Fruit fly (Drosophila melanogaster) whole organism, embryonic: Measurements from ENCODE around the gene CG13842.

ENCODE experiments used
- Adf1 ChIP-seq: fragments of 200-800 bp; sonication (Bioruptor generic); IDR thresholded peaks from 2 replicates; pipeline ENCODE4 v1.3.6; 2022; ENCODE audit warnings: missing biosample characterization, missing genetic modification characterization
- Asciz ChIP-seq: fragments of 200-800 bp; sonication (Bioruptor generic); optimal IDR thresholded peaks from 2 replicates; lab custom pipeline; 2017; ENCODE audit warnings: missing biosample characterization, mild to moderate bottlenecking, missing genetic modification characterization, missing genetic modification reagents
- CG10462 ChIP-seq: fragments of 200-800 bp; sonication (Bioruptor generic); optimal IDR thresholded peaks from 2 replicates; lab custom pipeline; 2016; ENCODE audit warnings: missing biosample characterization, missing genetic modification characterization
- CG12236 ChIP-seq: fragments of 200-800 bp; sonication (Bioruptor generic); optimal IDR thresholded peaks from 2 replicates; lab custom pipeline; 2016; ENCODE audit warnings: missing biosample characterization, missing genetic modification characterization
- CG12659 ChIP-seq: fragments of 200-800 bp; sonication (Bioruptor generic); optimal IDR thresholded peaks from 3 replicates; lab custom pipeline; 2017; ENCODE audit warnings: mild to moderate bottlenecking, missing biosample characterization, missing genetic modification reagents, missing genetic modification characterization
- CG13296 ChIP-seq: fragments of 200-800 bp; sonication (Bioruptor generic); optimal IDR thresholded peaks from 3 replicates; lab custom pipeline; 2018; ENCODE audit warnings: missing biosample characterization, mild to moderate bottlenecking, missing genetic modification characterization
- CG18476 ChIP-seq: fragments of 200-800 bp; sonication (Bioruptor generic); optimal IDR thresholded peaks from 2 replicates; lab custom pipeline; 2016; ENCODE audit warnings: missing biosample characterization, mild to moderate bottlenecking, missing genetic modification characterization
- CG2129 ChIP-seq: fragments of 200-800 bp; sonication (Bioruptor generic); IDR thresholded peaks from 2 replicates; pipeline ENCODE4 v1.3.6; 2022; ENCODE audit warnings: missing biosample characterization, missing genetic modification characterization; ENCODE audit not compliant: partially characterized antibody
- CG2875 ChIP-seq: fragments of 200-800 bp; sonication (Bioruptor generic); optimal IDR thresholded peaks from 2 replicates; lab custom pipeline; 2017; ENCODE audit warnings: missing biosample characterization, mild to moderate bottlenecking, missing genetic modification characterization, missing genetic modification reagents
- CG33557 ChIP-seq: fragments of 200-800 bp; sonication (Bioruptor generic); optimal IDR thresholded peaks from 2 replicates; lab custom pipeline; 2019; ENCODE audit warnings: missing biosample characterization, mild to moderate bottlenecking, missing genetic modification characterization, moderate library complexity
- CG6854 ChIP-seq: fragments of 200-800 bp; sonication (Bioruptor generic); optimal IDR thresholded peaks from 3 replicates; lab custom pipeline; 2017; ENCODE audit warnings: missing biosample characterization, mild to moderate bottlenecking, missing genetic modification characterization
- CG8089 ChIP-seq: fragments of 200-800 bp; sonication (Bioruptor generic); optimal IDR thresholded peaks from 3 replicates; lab custom pipeline; 2016; ENCODE audit warnings: missing biosample characterization, missing genetic modification characterization
- CG8765 ChIP-seq: fragments of 200-800 bp; sonication (Bioruptor generic); IDR thresholded peaks from 2 replicates; pipeline ENCODE4 v1.3.6; 2022; ENCODE audit warnings: missing biosample characterization, missing genetic modification characterization
- CG9876 ChIP-seq: fragments of 200-800 bp; sonication (Bioruptor generic); optimal IDR thresholded peaks from 2 replicates; lab custom pipeline; 2016; ENCODE audit warnings: missing biosample characterization, missing genetic modification characterization
- CHES-1-like ChIP-seq: fragments of 200-800 bp; sonication (Bioruptor generic); optimal IDR thresholded peaks from 2 replicates; lab custom pipeline; 2016; ENCODE audit warnings: missing biosample characterization, missing genetic modification characterization
- Dfd ChIP-seq, 2 experiments: fragments of >200 bp; optimal IDR thresholded peaks; 2 replicates each; lab custom pipeline; 2017; ENCODE audit warnings: missing biosample characterization in 2 of 2, missing genetic modification characterization in 2 of 2
- E2f2 ChIP-seq: fragments of 200-800 bp; sonication (Bioruptor generic); IDR thresholded peaks from 2 replicates; pipeline ENCODE4 v1.3.6; 2022; ENCODE audit warnings: missing biosample characterization, missing genetic modification characterization
- Fer3 ChIP-seq: fragments of 200-800 bp; sonication (Bioruptor generic); optimal IDR thresholded peaks from 2 replicates; lab custom pipeline; 2018; ENCODE audit warnings: missing biosample characterization, mild to moderate bottlenecking, missing genetic modification characterization, moderate library complexity
- Hey ChIP-seq: fragments of 200-800 bp; sonication (Bioruptor generic); optimal IDR thresholded peaks from 3 replicates; lab custom pipeline; 2018; ENCODE audit warnings: missing biosample characterization, mild to moderate bottlenecking, missing genetic modification characterization
- Hr3 ChIP-seq: fragments of 200-800 bp; sonication (Bioruptor generic); optimal IDR thresholded peaks from 3 replicates; lab custom pipeline; 2016; ENCODE audit warnings: missing biosample characterization, missing genetic modification characterization
- Kr ChIP-seq: fragments of 200-800 bp; sonication (Bioruptor generic); optimal IDR thresholded peaks from 2 replicates; lab custom pipeline; 2017; ENCODE audit warnings: missing biosample characterization, mild to moderate bottlenecking, missing genetic modification characterization
- Nf-YA ChIP-seq: fragments of 200-800 bp; sonication (Bioruptor generic); IDR thresholded peaks from 2 replicates; pipeline ENCODE4 v1.3.6; 2022; ENCODE audit warnings: missing biosample characterization, missing genetic modification characterization
- Six4 ChIP-seq: fragments of 200-800 bp; sonication (Bioruptor generic); optimal IDR thresholded peaks from 2 replicates; lab custom pipeline; 2016; ENCODE audit warnings: missing biosample characterization, missing genetic modification characterization
- ac ChIP-seq: fragments of 200-800 bp; sonication (Bioruptor generic); optimal IDR thresholded peaks from 3 replicates; lab custom pipeline; 2017; ENCODE audit warnings: missing biosample characterization, mild to moderate bottlenecking, missing genetic modification characterization
- ap ChIP-seq: fragments of 200-800 bp; sonication (Bioruptor generic); IDR thresholded peaks from 2 replicates; pipeline ENCODE4 v1.3.6; 2022; ENCODE audit warnings: missing biosample characterization, missing genetic modification characterization
- ase ChIP-seq: fragments of 200-800 bp; sonication (Bioruptor generic); IDR thresholded peaks from 3 replicates; pipeline ENCODE4 v1.3.6; 2022; ENCODE audit warnings: missing biosample characterization, missing genetic modification characterization
- bowl ChIP-seq: fragments of 200-800 bp; sonication (Bioruptor generic); IDR thresholded peaks from 2 replicates; pipeline ENCODE4 v1.3.6; 2022; ENCODE audit warnings: missing biosample characterization, missing genetic modification characterization
- btn ChIP-seq: fragments of 200-800 bp; sonication (Bioruptor generic); optimal IDR thresholded peaks from 2 replicates; lab custom pipeline; 2016; ENCODE audit warnings: missing biosample characterization, missing genetic modification characterization
- chm ChIP-seq: fragments of 200-800 bp; sonication (Bioruptor generic); IDR thresholded peaks from 2 replicates; pipeline ENCODE4 v1.3.6; 2022; ENCODE audit warnings: missing biosample characterization, missing genetic modification characterization
- eve ChIP-seq, 2 experiments: fragments of >200 bp; optimal IDR thresholded peaks; 2 replicates each; lab custom pipeline; 2017; ENCODE audit warnings: missing biosample characterization in 2 of 2, missing genetic modification characterization in 2 of 2
- fd96Cb ChIP-seq: fragments of 200-800 bp; sonication (Bioruptor generic); optimal IDR thresholded peaks from 2 replicates; lab custom pipeline; 2018; ENCODE audit warnings: missing biosample characterization, mild to moderate bottlenecking, missing genetic modification characterization, moderate library complexity
- ftz-f1 ChIP-seq: fragments of 200-800 bp; sonication (Bioruptor generic); optimal IDR thresholded peaks from 2 replicates; lab custom pipeline; 2016; ENCODE audit warnings: missing biosample characterization, missing genetic modification characterization
- gce ChIP-seq: fragments of 200-800 bp; sonication (Bioruptor generic); IDR thresholded peaks from 3 replicates; pipeline ENCODE4 v1.3.6; 2022; ENCODE audit warnings: missing biosample characterization, missing genetic modification characterization
- gcm ChIP-seq: fragments of 200-800 bp; sonication (Bioruptor generic); optimal IDR thresholded peaks from 2 replicates; lab custom pipeline; 2019; ENCODE audit warnings: missing biosample characterization, mild to moderate bottlenecking, missing genetic modification characterization, moderate library complexity
- gem ChIP-seq: fragments of 200-800 bp; sonication (Bioruptor generic); optimal IDR thresholded peaks from 2 replicates; lab custom pipeline; 2019; ENCODE audit warnings: missing biosample characterization, mild to moderate bottlenecking, missing genetic modification characterization, moderate library complexity
- grn ChIP-seq: fragments of 200-800 bp; sonication (Bioruptor generic); optimal IDR thresholded peaks from 3 replicates; lab custom pipeline; 2017; ENCODE audit warnings: missing biosample characterization, missing genetic modification characterization
- hbn ChIP-seq: fragments of 200-800 bp; sonication (Bioruptor generic); IDR thresholded peaks from 2 replicates; pipeline ENCODE4 v1.3.6; 2022; ENCODE audit warnings: missing biosample characterization, missing genetic modification characterization; ENCODE audit not compliant: partially characterized antibody
- insv ChIP-seq, 2 experiments: fragments of 200-800 bp; sonication (Bioruptor generic); optimal IDR thresholded peaks; 3 replicates each; lab custom pipeline; 2016 to 2018; ENCODE audit warnings: missing biosample characterization in 2 of 2, missing genetic modification characterization in 2 of 2
- inv ChIP-seq: fragments of 200-800 bp; sonication (Bioruptor generic); IDR thresholded peaks from 2 replicates; pipeline ENCODE4 v1.3.6; 2022; ENCODE audit warnings: missing biosample characterization, missing genetic modification characterization; ENCODE audit not compliant: partially characterized antibody
- jigr1 ChIP-seq: fragments of 200-800 bp; sonication (Bioruptor generic); IDR thresholded peaks from 3 replicates; pipeline ENCODE4 v1.3.6; 2022; ENCODE audit warnings: missing biosample characterization, missing genetic modification characterization
- lov ChIP-seq, 2 experiments: fragments of 200-800 bp in 1 of 2; fragments of >200 bp in 1 of 2; sonication (Bioruptor generic) in 1 of 2; IDR thresholded peaks in 1 of 2; optimal IDR thresholded peaks in 1 of 2; 2 replicates in 1 of 2; 3 replicates in 1 of 2; pipeline versions ENCODE4 v1.3.6 to Lab custom; 2017 to 2022; ENCODE audit warnings: missing biosample characterization in 1 of 2, missing genetic modification characterization in 1 of 2
- maf-S ChIP-seq: fragments of 200-800 bp; sonication (Bioruptor generic); optimal IDR thresholded peaks from 2 replicates; lab custom pipeline; 2016; ENCODE audit warnings: missing biosample characterization, missing genetic modification characterization
- mam ChIP-seq: fragments of 200-800 bp; sonication (Bioruptor generic); optimal IDR thresholded peaks from 3 replicates; lab custom pipeline; 2016; ENCODE audit warnings: missing biosample characterization, missing genetic modification characterization
- nerfin-1 ChIP-seq: fragments of 200-800 bp; sonication (Bioruptor generic); optimal IDR thresholded peaks from 3 replicates; lab custom pipeline; 2019; ENCODE audit warnings: missing biosample characterization, mild to moderate bottlenecking, missing genetic modification characterization, moderate library complexity
- pb ChIP-seq: fragments of 200-800 bp; sonication (Bioruptor generic); optimal IDR thresholded peaks from 3 replicates; lab custom pipeline; 2016; ENCODE audit warnings: missing biosample characterization, missing genetic modification characterization
- peb ChIP-seq: fragments of 200-800 bp; sonication (Bioruptor generic); IDR thresholded peaks from 2 replicates; pipeline ENCODE4 v1.3.6; 2022; ENCODE audit warnings: missing biosample characterization, missing genetic modification characterization
- repo ChIP-seq: fragments of 200-800 bp; sonication (Bioruptor generic); optimal IDR thresholded peaks from 2 replicates; lab custom pipeline; 2016; ENCODE audit warnings: missing biosample characterization, missing genetic modification characterization
- slou ChIP-seq: fragments of 200-800 bp; sonication (Bioruptor generic); optimal IDR thresholded peaks from 3 replicates; lab custom pipeline; 2016; ENCODE audit warnings: missing biosample characterization, missing genetic modification characterization
- sna ChIP-seq: fragments of 200-800 bp; sonication (Bioruptor generic); IDR thresholded peaks from 2 replicates; pipeline ENCODE4 v1.3.6; 2022; ENCODE audit warnings: missing biosample characterization, missing genetic modification characterization; ENCODE audit not compliant: partially characterized antibody

Gene CG13842

dm6 chr3R:22667284-22667958 lies 39.7 kb downstream of the CG13842 start (continued):
- peak; percentile 83 for TF ChIP-seq Six4
- TF ChIP-seq Kr (GFP tag; lab: Kevin White, UChicago), result no peak
- peak; percentile 51 for TF ChIP-seq mam
- peak; percentile 81 for TF ChIP-seq Fer3 (tag; lab: Kevin White, UChicago)
- peak; percentile 62 for TF ChIP-seq gcm (GFP tag; lab: Kevin White, UChicago)
- TF ChIP-seq insv (GFP tag; optimal IDR thresholded peaks at IDR 0.05; lab: Kevin White, UChicago), result no peak
- peak; percentile 38 for TF ChIP-seq CG12236 (GFP tag; lab: Kevin White, UChicago)
- peak; percentile 57 for TF ChIP-seq CG8089 (GFP tag; lab: Kevin White, UChicago)
- TF ChIP-seq CG12659 (GFP tag; lab: Kevin White, UChicago), result peak; percentile 62
- TF ChIP-seq CG13296 (GFP tag; lab: Kevin White, UChicago), result peak; percentile 68
- no peak for TF ChIP-seq CG2129
- TF ChIP-seq inv (GFP tag; lab: Robert Waterston, UW), result no peak
- peak; percentile 30 for TF ChIP-seq pb (GFP tag; lab: Kevin White, UChicago)
- TF ChIP-seq ac (GFP tag; lab: Kevin White, UChicago), result no peak
- TF ChIP-seq slou (GFP tag; lab: Kevin White, UChicago), result peak; percentile 49
- TF ChIP-seq CG8765 (GFP tag; lab: Robert Waterston, UW), result no peak; the same call in 1 of the 2 replicates
- peak; percentile 62 for TF ChIP-seq CG10462
- TF ChIP-seq maf-S, result peak; percentile 13
- no peak for TF ChIP-seq gce (GFP tag; lab: Robert Waterston, UW)
- peak; percentile 90 for TF ChIP-seq Asciz (GFP tag; lab: Kevin White, UChicago)
- no peak for TF ChIP-seq btn (GFP tag; lab: Kevin White, UChicago)
- no peak for TF ChIP-seq sna (GFP tag; lab: Robert Waterston, UW)
- TF ChIP-seq CG2875, result peak; percentile 65
- peak; percentile 64 for TF ChIP-seq Hr3 (GFP tag; lab: Kevin White, UChicago)
- peak; percentile 93 for TF ChIP-seq nerfin-1 (tag; lab: Kevin White, UChicago)
- TF ChIP-seq peb (GFP tag; lab: Robert Waterston, UW), result peak; percentile 50; the same call in 1 of the 2 replicates
- TF ChIP-seq jigr1 (GFP tag; lab: Robert Waterston, UW), result peak; percentile 61; the same call in 1 of the 3 replicates
- TF ChIP-seq lov (optimal IDR thresholded peaks at IDR 0.05; lab: Kevin White, UChicago), result no peak
- TF ChIP-seq lov (GFP tag; IDR thresholded peaks at IDR 0.05; lab: Robert Waterston, UW), result no peak
- peak; percentile 23 for TF ChIP-seq CHES-1-like (GFP tag; lab: Kevin White, UChicago)
- TF ChIP-seq bowl (GFP tag; lab: Robert Waterston, UW), result 0 out of 2 replicates have a peak, but pooled peaks have one; percentile 43
- TF ChIP-seq chm (GFP tag; lab: Robert Waterston, UW), result 0 out of 2 replicates have a peak, but pooled peaks have one; percentile 25
- TF ChIP-seq Adf1 (GFP tag; lab: Robert Waterston, UW), result no peak
- peak; percentile 61; the same call in 1 of the 2 replicates for TF ChIP-seq ap (GFP tag; lab: Robert Waterston, UW)
- TF ChIP-seq eve (GFP tag; optimal IDR thresholded peaks at IDR 0.05; lab: Kevin White, UChicago), result peak in 1 of 2 experiments; percentile 92
- TF ChIP-seq CG9876 (GFP tag; lab: Kevin White, UChicago), result peak; percentile 28
- peak; percentile 2 for TF ChIP-seq repo (GFP tag; lab: Kevin White, UChicago)
- peak; percentile 94 for TF ChIP-seq fd96Cb
- peak; percentile 64 for TF ChIP-seq Nf-YA (GFP tag; lab: Robert Waterston, UW)
- TF ChIP-seq Dfd (GFP tag; optimal IDR thresholded peaks at IDR 0.05; lab: Kevin White, UChicago), result no peak
- no peak for TF ChIP-seq hbn
- peak; percentile 5 for TF ChIP-seq grn (GFP tag; lab: Kevin White, UChicago)
- peak; percentile 65; the same call in 1 of the 3 replicates for TF ChIP-seq ase (GFP tag; lab: Robert Waterston, UW)
- TF ChIP-seq CG18476 (GFP tag; lab: Kevin White, UChicago), result peak; percentile 66
- TF ChIP-seq ftz-f1, result no peak
- TF ChIP-seq gem, result peak; percentile 93
- TF ChIP-seq CG6854 (GFP tag; lab: Kevin White, UChicago), result peak; percentile 33
- TF ChIP-seq E2f2, result peak; percentile 36; the same call in 1 of the 2 replicates
- no peak for TF ChIP-seq Hey (tag; lab: Kevin White, UChicago)
- TF ChIP-seq CG33557 (GFP tag; lab: Kevin White, UChicago), result peak; percentile 44
